Fruit fly (Drosophila melanogaster) whole organism, prepupa: ENCODE results near the gene piwi.

Experiments
- CG31627 ChIP-seq: fragments of 200-800 bp; sonication (Bioruptor generic); optimal IDR thresholded peaks from 3 replicates; lab custom pipeline; 2016; ENCODE audit warnings: missing biosample characterization, missing genetic modification characterization
- CG6163 ChIP-seq: fragments of 200-800 bp; sonication (Bioruptor generic); IDR thresholded peaks from 3 replicates; pipeline ENCODE4 v1.3.6; 2022; ENCODE audit warnings: missing biosample characterization, missing genetic modification characterization
- Smox ChIP-seq: fragments of 200-800 bp; sonication (Bioruptor generic); optimal IDR thresholded peaks from 3 replicates; lab custom pipeline; 2016; ENCODE audit warnings: missing biosample characterization, missing genetic modification characterization

dm6 chr2L:10987370-10987853 lies at the start of gene piwi, which contains the start of gene CG12253:
- TF ChIP-seq CG31627 (GFP tag; lab: Kevin White, UChicago) = peak; percentile 65
- TF ChIP-seq CG6163 (GFP tag; lab: Robert Waterston, UW) = no peak; the same call in 2 of the 3 replicates
- no peak for TF ChIP-seq Smox (GFP tag; lab: Kevin White, UChicago)
